Fruit fly (Drosophila melanogaster): ENCODE measurements around the gene CG43095.

DNA sequence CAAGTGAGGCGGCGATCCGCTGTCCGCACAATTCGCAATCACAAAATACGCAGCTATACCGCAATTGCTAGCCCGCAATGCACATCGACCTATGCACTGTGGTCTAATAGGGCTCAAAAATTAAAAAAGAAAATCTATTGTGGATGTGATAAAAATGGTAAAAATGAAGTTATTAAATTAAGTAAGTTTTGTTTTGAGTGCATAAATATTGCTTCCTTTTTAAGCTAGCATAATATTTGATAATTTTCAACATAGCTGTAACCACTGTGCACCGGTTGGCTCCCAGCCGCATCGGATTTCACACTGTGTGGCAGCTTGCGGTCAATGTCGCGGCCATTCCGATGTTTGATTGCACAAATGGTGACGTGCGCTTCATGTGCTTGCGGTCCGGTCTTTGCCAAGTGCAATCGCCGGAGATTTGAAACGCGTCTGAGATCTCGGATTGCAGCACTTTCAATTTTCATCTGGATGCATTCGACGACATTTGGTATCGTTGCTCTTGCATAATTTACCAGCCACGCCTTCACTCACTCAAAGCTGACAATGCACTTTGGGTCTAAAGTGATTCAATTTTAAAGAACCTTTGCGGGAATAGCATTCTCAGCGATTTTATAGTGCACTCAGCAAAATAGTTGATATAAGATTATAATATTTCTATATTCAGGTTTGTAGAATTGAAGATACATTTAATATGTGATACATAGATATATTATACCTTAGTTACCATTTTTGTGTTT, 45.0 kb upstream of the CG43095 start:
- TF ChIP-seq Sin3A (optimal IDR thresholded peaks at IDR 0.05) (no peak), h (optimal IDR thresholded peaks at IDR 0.05) (no peak), psq (optimal IDR thresholded peaks at IDR 0.05) (no peak), ttk (optimal IDR thresholded peaks at IDR 0.05) (no peak), Myc (optimal IDR thresholded peaks at IDR 0.05) (no peak)

Measured in Kc167 (cell line).